Worm (Caenorhabditis elegans) whole organism, L4 larva: ENCODE results near the gene tra-1.
A peak's percentile ranks its signal among the peaks of the same experiment; 100 is the strongest.

ENCODE experiments used
- F10B5.3 ChIP-seq: sonication (generic microtip); optimal IDR thresholded peaks from 2 replicates; lab custom pipeline; 2016; ENCODE audit warnings: mild to moderate bottlenecking, missing genetic modification characterization, missing compliant biosample characterization
- T26A8.4 ChIP-seq: fragments of 200-800 bp; sonication (Bioruptor generic); IDR thresholded peaks from 2 replicates; pipeline ENCODE4 v1.3.6; 2022; ENCODE audit warnings: missing genetic modification characterization, missing compliant biosample characterization
- Y105C5A.15 ChIP-seq: fragments of 200-800 bp; sonication (Bioruptor generic); IDR thresholded peaks from 2 replicates; pipeline ENCODE4 v1.3.6; 2022; ENCODE audit warnings: missing genetic modification characterization, missing compliant biosample characterization
- Y48G9A.11 ChIP-seq: fragments of 200-800 bp; sonication (Bioruptor generic); IDR thresholded peaks from 2 replicates; pipeline ENCODE4 v1.3.6; 2022; ENCODE audit warnings: missing genetic modification reagents, missing genetic modification characterization, missing compliant biosample characterization
- Y5F2A.4 ChIP-seq: fragments of 200-800 bp; sonication (Bioruptor generic); optimal IDR thresholded peaks from 2 replicates; lab custom pipeline; 2018; ENCODE audit warnings: mild to moderate bottlenecking, missing genetic modification characterization, missing compliant biosample characterization
- ZK337.2 ChIP-seq: fragments of 200-800 bp; sonication (Bioruptor generic); IDR thresholded peaks from 2 replicates; pipeline ENCODE4 v1.3.6; 2022; ENCODE audit warnings: missing genetic modification reagents, missing genetic modification characterization, missing compliant biosample characterization
- ZK546.5 ChIP-seq, 2 experiments: sonication (generic microtip); optimal IDR thresholded peaks; 2 replicates each; lab custom pipeline; 2017; ENCODE audit warnings: missing biosample characterization in 2 of 2, missing genetic modification characterization in 2 of 2
- aha-1 ChIP-seq: fragments of 150-350 bp; peaks from one replicate; lab custom pipeline; 2014; ENCODE audit warnings: missing biosample characterization, missing genetic modification characterization
- aly-2 ChIP-seq: sonication (generic microtip); optimal IDR thresholded peaks from 2 replicates; lab custom pipeline; 2018; ENCODE audit warnings: missing biosample characterization, missing genetic modification characterization
- ama-1 ChIP-seq: fragments of 150-350 bp; optimal IDR thresholded peaks from 2 replicates; lab custom pipeline; 2014; ENCODE audit warnings: inconsistent platforms, mixed read lengths
- ceh-20 ChIP-seq: fragments of 200-800 bp; sonication (Bioruptor generic); IDR thresholded peaks from 2 replicates; pipeline ENCODE4 v1.3.6; 2022; ENCODE audit warnings: missing genetic modification reagents, missing genetic modification characterization, missing compliant biosample characterization
- ceh-28 ChIP-seq: fragments of 150-350 bp; optimal IDR thresholded peaks from 2 replicates; lab custom pipeline; 2014; ENCODE audit warnings: missing biosample characterization, missing genetic modification reagents, missing genetic modification characterization
- ceh-82 ChIP-seq: sonication (generic microtip); optimal IDR thresholded peaks from 2 replicates; lab custom pipeline; 2017; ENCODE audit warnings: missing biosample characterization, missing genetic modification characterization
- dmd-9 ChIP-seq: fragments of 200-800 bp; sonication (Bioruptor generic); IDR thresholded peaks from 2 replicates; pipeline ENCODE4 v1.3.6; 2022; ENCODE audit warnings: missing genetic modification reagents, missing genetic modification characterization, missing compliant biosample characterization
- dpl-1 ChIP-seq: fragments of 150-350 bp; optimal IDR thresholded peaks from 2 replicates; lab custom pipeline; 2014; ENCODE audit warnings: missing biosample characterization, missing genetic modification reagents, missing genetic modification characterization
- egl-27 ChIP-seq: sonication (generic microtip); optimal IDR thresholded peaks from 3 replicates; lab custom pipeline; 2017; ENCODE audit warnings: missing biosample characterization, missing genetic modification reagents, missing genetic modification characterization
- egl-43 ChIP-seq: fragments of 200-800 bp; sonication (Bioruptor generic); IDR thresholded peaks from 2 replicates; pipeline ENCODE4 v1.3.6; 2022; ENCODE audit warnings: missing genetic modification reagents, missing genetic modification characterization, missing compliant biosample characterization
- fkh-10 ChIP-seq: fragments of 150-350 bp; optimal IDR thresholded peaks from 2 replicates; lab custom pipeline; 2014; ENCODE audit warnings: missing biosample characterization, missing genetic modification reagents, missing genetic modification characterization
- hif-1 ChIP-seq, 2 experiments: sonication (generic microtip); optimal IDR thresholded peaks; 2 replicates each; lab custom pipeline; 2016 to 2017; ENCODE audit warnings: missing compliant biosample characterization in 2 of 2, missing genetic modification characterization in 2 of 2, missing genetic modification reagents in 2 of 2, missing genotype in 2 of 2, mild to moderate bottlenecking in 1 of 2
- hlh-30 ChIP-seq: sonication (generic microtip); optimal IDR thresholded peaks from 2 replicates; lab custom pipeline; 2017; ENCODE audit warnings: antibody characterized with exemption, mild to moderate bottlenecking, missing genetic modification characterization, missing compliant biosample characterization; ENCODE audit not compliant: insufficient read depth
- jun-1 ChIP-seq: fragments of 150-350 bp; optimal IDR thresholded peaks from 2 replicates; lab custom pipeline; 2014; ENCODE audit warnings: missing biosample characterization, missing genetic modification reagents, missing genetic modification characterization
- lin-13 ChIP-seq: fragments of 150-350 bp; optimal IDR thresholded peaks from 2 replicates; lab custom pipeline; 2014; ENCODE audit warnings: missing biosample characterization, missing genetic modification reagents, missing genetic modification characterization
- lin-15B ChIP-seq: fragments of 150-350 bp; sonication (generic microtip); optimal IDR thresholded peaks from 3 replicates; lab custom pipeline; 2014; ENCODE audit warnings: missing biosample characterization, missing genetic modification characterization
- lin-38 ChIP-seq: fragments of 200-800 bp; sonication (Bioruptor generic); IDR thresholded peaks from 2 replicates; pipeline ENCODE4 v1.3.6; 2022; ENCODE audit warnings: missing genetic modification reagents, missing genetic modification characterization, missing compliant biosample characterization
- lin-39 ChIP-seq: fragments of 150-350 bp; optimal IDR thresholded peaks from 2 replicates; lab custom pipeline; 2014; ENCODE audit warnings: missing biosample characterization, missing genetic modification reagents, missing genetic modification characterization
- mdl-1 ChIP-seq, 2 experiments: fragments of 150-350 bp in 1 of 2; sonication (generic microtip) in 1 of 2; optimal IDR thresholded peaks; 2 replicates each; lab custom pipeline; 2014 to 2017; ENCODE audit warnings: missing biosample characterization in 2 of 2, missing genetic modification characterization in 2 of 2
- mxl-3 ChIP-seq: fragments of 200-800 bp; sonication (Bioruptor generic); optimal IDR thresholded peaks from 2 replicates; lab custom pipeline; 2018; ENCODE audit warnings: mild to moderate bottlenecking, missing genetic modification characterization, missing compliant biosample characterization
- nhr-111 ChIP-seq: fragments of 200-800 bp; sonication (Bioruptor generic); optimal IDR thresholded peaks from 2 replicates; lab custom pipeline; 2018; ENCODE audit warnings: mild to moderate bottlenecking, missing genetic modification characterization, missing compliant biosample characterization
- nhr-41 ChIP-seq: fragments of 200-800 bp; sonication (Bioruptor generic); IDR thresholded peaks from 2 replicates; pipeline ENCODE4 v1.3.6; 2022; ENCODE audit warnings: missing genetic modification reagents, missing genetic modification characterization, missing compliant biosample characterization
- nhr-48 ChIP-seq: sonication (generic microtip); optimal IDR thresholded peaks from 2 replicates; lab custom pipeline; 2016; ENCODE audit warnings: mild to moderate bottlenecking, missing genetic modification characterization, missing compliant biosample characterization
- nhr-77 ChIP-seq: fragments of 150-350 bp; optimal IDR thresholded peaks from 2 replicates; lab custom pipeline; 2014; ENCODE audit warnings: missing biosample characterization, missing genetic modification characterization
- pha-4 ChIP-seq, 2 experiments: fragments of 150-350 bp in 1 of 2; fragments of 200-800 bp in 1 of 2; sonication (Bioruptor generic) in 1 of 2; IDR thresholded peaks in 1 of 2; optimal IDR thresholded peaks in 1 of 2; 2 replicates each; pipeline versions ENCODE4 v1.3.6 to Lab custom; 2014 to 2022; ENCODE audit warnings: missing genetic modification characterization in 2 of 2, missing genetic modification reagents in 2 of 2, missing biosample characterization in 1 of 2, missing compliant biosample characterization in 1 of 2
- php-3 ChIP-seq: fragments of 200-800 bp; sonication (Bioruptor generic); IDR thresholded peaks from 2 replicates; pipeline ENCODE4 v1.3.6; 2022; ENCODE audit warnings: missing genetic modification reagents, missing genetic modification characterization, missing compliant biosample characterization
- saeg-2 ChIP-seq: fragments of 200-800 bp; sonication (Bioruptor generic); IDR thresholded peaks from 2 replicates; pipeline ENCODE4 v1.3.6; 2022; ENCODE audit warnings: missing genetic modification reagents, missing genetic modification characterization, missing compliant biosample characterization
- sdz-12 ChIP-seq: fragments of 200-800 bp; sonication (Bioruptor generic); optimal IDR thresholded peaks from 2 replicates; lab custom pipeline; 2018; ENCODE audit warnings: mild to moderate bottlenecking, missing genetic modification characterization, missing compliant biosample characterization
- snpc-4 ChIP-seq: fragments of 150-350 bp; optimal IDR thresholded peaks from 2 replicates; lab custom pipeline; 2014; ENCODE audit warnings: missing biosample characterization, missing genetic modification characterization
- spr-1 ChIP-seq: sonication (generic microtip); optimal IDR thresholded peaks from 2 replicates; lab custom pipeline; 2016; ENCODE audit warnings: mild to moderate bottlenecking, missing genetic modification characterization, missing compliant biosample characterization
- spr-3 ChIP-seq: fragments of 200-800 bp; sonication (Bioruptor generic); optimal IDR thresholded peaks from 2 replicates; lab custom pipeline; 2018; ENCODE audit warnings: mild to moderate bottlenecking, missing genetic modification characterization, missing compliant biosample characterization
- tag-97 ChIP-seq: fragments of 200-800 bp; sonication (Bioruptor generic); IDR thresholded peaks from 2 replicates; pipeline ENCODE4 v1.3.6; 2022; ENCODE audit warnings: missing genetic modification characterization, missing compliant biosample characterization
- unc-62 ChIP-seq, 3 experiments: fragments of 150-350 bp in 1 of 3; sonication (generic microtip); optimal IDR thresholded peaks in 2 of 3; peaks in 1 of 3; 1 replicate in 1 of 3; 2 replicates in 2 of 3; lab custom pipeline; 2014 to 2017; ENCODE audit warnings: missing biosample characterization in 3 of 3, missing genetic modification characterization in 3 of 3, missing genetic modification reagents in 3 of 3, missing genotype in 1 of 3
- zag-1 ChIP-seq: fragments of 150-350 bp; optimal IDR thresholded peaks from 2 replicates; lab custom pipeline; 2014; ENCODE audit warnings: missing biosample characterization, missing genetic modification characterization
- zfp-2 ChIP-seq: sonication (generic microtip); optimal IDR thresholded peaks from 2 replicates; lab custom pipeline; 2016; ENCODE audit warnings: mild to moderate bottlenecking, missing genetic modification characterization, missing compliant biosample characterization
- zfp-3 ChIP-seq: fragments of 200-800 bp; sonication (Bioruptor generic); conservative IDR thresholded peaks from 2 replicates; pipeline ENCODE4 v1.3.6; 2022; ENCODE audit warnings: missing genetic modification reagents, missing genetic modification characterization, missing compliant biosample characterization
- zip-11 ChIP-seq: fragments of 200-800 bp; sonication (Bioruptor generic); IDR thresholded peaks from 2 replicates; pipeline ENCODE4 v1.3.6; 2022; ENCODE audit warnings: missing genetic modification characterization, missing compliant biosample characterization
- ztf-7 ChIP-seq: fragments of 150-350 bp; optimal IDR thresholded peaks from 2 replicates; lab custom pipeline; 2014; ENCODE audit warnings: missing biosample characterization, missing genetic modification characterization

Gene tra-1

ce11 chrIII:11238790-11239189, 43.8 kb upstream of the tra-1 start:
- TF ChIP-seq aha-1 (tag; lab: Kevin White, UChicago): peak; percentile 85
- no peak for TF ChIP-seq Y48G9A.11 (GFP tag; lab: Robert Waterston, UW)

- TF ChIP-seq zip-11 (no peak), ZK337.2 (GFP tag; lab: Robert Waterston, UW) (no peak), nhr-48 (tag; lab: Kevin White, UChicago) (no peak), lin-38 (0 out of 2 replicates have a peak, but pooled peaks have one; percentile 19), fkh-10 (GFP tag; lab: Kevin White, UChicago) (no peak), lin-15B (tag; lab: Kevin White, UChicago) (no peak)
These were observed 43.3 kb upstream of the tra-1 start for ce11 chrIII:11238309-11238708.

ce11 chrIII:11237741-11238140, 42.7 kb upstream of the tra-1 start:
- TF ChIP-seq ZK546.5 (tag; optimal IDR thresholded peaks at IDR 0.05; lab: Kevin White, UChicago): no peak
- no peak for TF ChIP-seq spr-1 (tag; lab: Kevin White, UChicago)
- TF ChIP-seq hlh-30 (tag; lab: Kevin White, UChicago): peak; percentile 21
- no peak for TF ChIP-seq sdz-12 (GFP tag; lab: Kevin White, UChicago)
- TF ChIP-seq egl-43 (GFP tag; lab: Robert Waterston, UW): no peak

- no peak for TF ChIP-seq aly-2 (tag; lab: Kevin White, UChicago)
- no peak for TF ChIP-seq F10B5.3 (tag; lab: Kevin White, UChicago)
- TF ChIP-seq nhr-111 (GFP tag; lab: Kevin White, UChicago): no peak
- peak; percentile 96 for TF ChIP-seq hlh-30 (tag; lab: Kevin White, UChicago)
- no peak for TF ChIP-seq saeg-2 (GFP tag; lab: Robert Waterston, UW)
- peak; percentile 54 for TF ChIP-seq nhr-77
- TF ChIP-seq T26A8.4 (GFP tag; lab: Robert Waterston, UW): no peak
- TF ChIP-seq tag-97 (GFP tag; lab: Robert Waterston, UW): no peak
- TF ChIP-seq Y5F2A.4 (GFP tag; lab: Kevin White, UChicago): no peak
- no peak for TF ChIP-seq ceh-28
- TF ChIP-seq ZK546.5 (tag; optimal IDR thresholded peaks at IDR 0.05; lab: Kevin White, UChicago): no peak
- no peak for TF ChIP-seq egl-27 (tag; lab: Kevin White, UChicago)
- TF ChIP-seq nhr-48 (tag; lab: Kevin White, UChicago): no peak
- TF ChIP-seq ceh-82 (tag; lab: Kevin White, UChicago): no peak
- no peak for TF ChIP-seq dmd-9 (GFP tag; lab: Robert Waterston, UW)
- peak; percentile 57 for TF ChIP-seq dpl-1
- TF ChIP-seq Y105C5A.15: no peak
- TF ChIP-seq ama-1 (lab: Kevin White, UChicago): peak; percentile 22
- no peak for TF ChIP-seq pha-4 (GFP tag; IDR thresholded peaks at IDR 0.05; lab: Robert Waterston, UW)
- no peak for TF ChIP-seq pha-4 (tag; optimal IDR thresholded peaks at IDR 0.05; lab: Kevin White, UChicago)
- no peak for TF ChIP-seq ceh-20
- no peak for TF ChIP-seq zfp-3 (GFP tag; lab: Robert Waterston, UW)
- no peak for TF ChIP-seq jun-1 (tag; lab: Kevin White, UChicago)
- no peak for TF ChIP-seq spr-1 (tag; lab: Kevin White, UChicago)
- TF ChIP-seq lin-13: peak; percentile 46
- no peak for TF ChIP-seq zag-1
- no peak for TF ChIP-seq sdz-12 (GFP tag; lab: Kevin White, UChicago)
- no peak for TF ChIP-seq snpc-4 (tag; lab: Kevin White, UChicago)
- no peak for TF ChIP-seq unc-62 (GFP tag; optimal IDR thresholded peaks at IDR 0.05 in 1 of 2; lab: Kevin White, UChicago)
- no peak for TF ChIP-seq unc-62 (tag; optimal IDR thresholded peaks at IDR 0.05; lab: Kevin White, UChicago)
- TF ChIP-seq php-3 (GFP tag; lab: Robert Waterston, UW): no peak
- no peak for TF ChIP-seq spr-3 (GFP tag; lab: Kevin White, UChicago)
- TF ChIP-seq mdl-1 (tag; optimal IDR thresholded peaks at IDR 0.05; lab: Kevin White, UChicago): peak in 1 of 2 experiments; percentile 49
- no peak for TF ChIP-seq lin-39 (tag; lab: Kevin White, UChicago)
- TF ChIP-seq nhr-41 (GFP tag; lab: Robert Waterston, UW): no peak
- no peak for TF ChIP-seq mxl-3
- no peak for TF ChIP-seq ztf-7 (tag; lab: Kevin White, UChicago)
- TF ChIP-seq zfp-2 (tag; lab: Kevin White, UChicago): no peak
- peak in 1 of 2 experiments; percentile 53 for TF ChIP-seq hif-1 (tag; optimal IDR thresholded peaks at IDR 0.05; lab: Kevin White, UChicago)
These were observed 41.8 kb upstream of the tra-1 start, which contains the start of the genes Y47D3A.14 and aakb-2 for ce11 chrIII:11236788-11237187. Y47D3A.14 (minus strand) TSS chrIII:11236868. aakb-2 (plus strand) TSS chrIII:11237143.
